Worm (Caenorhabditis elegans): ENCODE results near the gene gst-19.

gst-19 gene

ce11 chrII:13595279-13595678 is 31.7 kb downstream of the gst-19 start (continued):
- TF ChIP-seq F49E8.2 (tag; optimal IDR thresholded peaks at IDR 0.05; ENCODE audit: insufficient read depth) (no peak), hmg-20 (GFP tag; IDR thresholded peaks at IDR 0.05) (no peak), mcd-1 (GFP tag; IDR thresholded peaks at IDR 0.05) (no peak)

ce11 chrII:13593659-13594221 is 33.2 kb downstream of the gst-19 start, which contains the start of gene clec-146:
Gene clec-146, minus strand, starts transcription at chrII:13593774.
- TF ChIP-seq hmg-1.2 (GFP tag; IDR thresholded peaks at IDR 0.05) (peak; percentile 62; the same call in 1 of the 2 replicates), nhr-179 (tag; optimal IDR thresholded peaks at IDR 0.05) (no peak)

- no peak for TF ChIP-seq gei-17 (GFP tag; optimal IDR thresholded peaks at IDR 0.05)
- TF ChIP-seq Y67H2A.10 (GFP tag; conservative IDR thresholded peaks at IDR 0.05), result no peak
- TF ChIP-seq zim-3 (tag; optimal IDR thresholded peaks at IDR 0.05), result no peak
These were observed 36.5 kb downstream of the gst-19 start, which contains the start of gene clec-145 for ce11 chrII:13590461-13590860. Gene clec-145, minus strand, starts transcription at chrII:13590561.

ce11 chrII:13585655-13586170 is 41.2 kb downstream of the gst-19 start, which contains the start of gene Y48E1B.8:
Gene Y48E1B.8, plus strand, starts transcription at chrII:13585705.
- TF ChIP-seq pha-4 (tag; optimal IDR thresholded peaks at IDR 0.05) (no peak), ztf-28 (GFP tag; IDR thresholded peaks at IDR 0.05) (no peak), pbrm-1 (GFP tag; IDR thresholded peaks at IDR 0.05) (no peak), unc-62 (GFP tag; optimal IDR thresholded peaks at IDR 0.05) (no peak), nhr-179 (tag; optimal IDR thresholded peaks at IDR 0.05) (no peak), dpl-1 (GFP tag; optimal IDR thresholded peaks at IDR 0.05) (no peak), nhr-120 (GFP tag; IDR thresholded peaks at IDR 0.05) (no peak), zfh-2 (GFP tag; conservative IDR thresholded peaks at IDR 0.05) (peak; percentile 61)

Data from whole organism, young adult.